Worm (Caenorhabditis elegans) whole organism, late embryonic: ENCODE measurements around the gene T02D1.4.

ENCODE experiments used
- C08G9.2 ChIP-seq: sonication (generic microtip); optimal IDR thresholded peaks from 2 replicates; lab custom pipeline; 2016; ENCODE audit warnings: mild to moderate bottlenecking, missing genetic modification characterization, moderate library complexity, missing compliant biosample characterization
- F13H6.1 ChIP-seq: sonication (generic microtip); optimal IDR thresholded peaks from 2 replicates; lab custom pipeline; 2016; ENCODE audit warnings: missing genetic modification characterization, missing compliant biosample characterization
- K09A11.1 ChIP-seq: sonication (generic microtip); optimal IDR thresholded peaks from 2 replicates; lab custom pipeline; 2017; ENCODE audit warnings: antibody characterized with exemption, mild to moderate bottlenecking, missing genetic modification characterization, missing compliant biosample characterization; ENCODE audit not compliant: insufficient read depth
- T23F11.4 ChIP-seq: fragments of 200-800 bp; sonication (Bioruptor generic); optimal IDR thresholded peaks from 2 replicates; lab custom pipeline; 2018; ENCODE audit warnings: mild to moderate bottlenecking, missing genetic modification characterization, missing compliant biosample characterization
- Y22D7AL.16 ChIP-seq: sonication (generic microtip); optimal IDR thresholded peaks from 2 replicates; lab custom pipeline; 2016; ENCODE audit warnings: missing genetic modification characterization, missing compliant biosample characterization
- ahr-1 ChIP-seq: sonication (generic microtip); optimal IDR thresholded peaks from 2 replicates; lab custom pipeline; 2016; ENCODE audit warnings: missing genetic modification characterization, missing compliant biosample characterization
- ama-1 ChIP-seq: fragments of 150-350 bp; optimal IDR thresholded peaks from 2 replicates; lab custom pipeline; 2014
- ceh-18 ChIP-seq: sonication (generic microtip); optimal IDR thresholded peaks from 2 replicates; lab custom pipeline; 2016; ENCODE audit warnings: missing genetic modification characterization, missing compliant biosample characterization
- ceh-19 ChIP-seq: fragments of 200-800 bp; sonication (Bioruptor generic); optimal IDR thresholded peaks from 2 replicates; lab custom pipeline; 2018; ENCODE audit warnings: mild to moderate bottlenecking, missing genetic modification characterization, missing compliant biosample characterization
- ceh-2 ChIP-seq: sonication (generic microtip); optimal IDR thresholded peaks from 2 replicates; lab custom pipeline; 2016; ENCODE audit warnings: missing genotype, missing genetic modification characterization, missing compliant biosample characterization
- ceh-22 ChIP-seq: sonication (generic microtip); optimal IDR thresholded peaks from 2 replicates; lab custom pipeline; 2017; ENCODE audit warnings: missing biosample characterization, missing genetic modification characterization
- ceh-24 ChIP-seq: sonication (generic microtip); optimal IDR thresholded peaks from 2 replicates; lab custom pipeline; 2016; ENCODE audit warnings: mild to moderate bottlenecking, missing genetic modification characterization, missing compliant biosample characterization
- ceh-30 ChIP-seq: fragments of 150-350 bp; optimal IDR thresholded peaks from 2 replicates; lab custom pipeline; 2014; ENCODE audit warnings: missing biosample characterization, missing genetic modification characterization
- ceh-34 ChIP-seq: sonication (generic microtip); optimal IDR thresholded peaks from 2 replicates; lab custom pipeline; 2016; ENCODE audit warnings: mild to moderate bottlenecking, missing genetic modification characterization, missing compliant biosample characterization
- che-1 ChIP-seq: sonication (generic microtip); optimal IDR thresholded peaks from 2 replicates; lab custom pipeline; 2016; ENCODE audit warnings: mild to moderate bottlenecking, missing genetic modification characterization, missing compliant biosample characterization
- ets-4 ChIP-seq: sonication (generic microtip); optimal IDR thresholded peaks from 2 replicates; lab custom pipeline; 2016; ENCODE audit warnings: missing genetic modification characterization, missing compliant biosample characterization
- fax-1 ChIP-seq: sonication (generic microtip); optimal IDR thresholded peaks from 2 replicates; lab custom pipeline; 2016; ENCODE audit warnings: missing genotype, missing genetic modification characterization, missing compliant biosample characterization
- fkh-6 ChIP-seq: sonication (generic microtip); optimal IDR thresholded peaks from 2 replicates; lab custom pipeline; 2016; ENCODE audit warnings: missing genetic modification characterization, missing compliant biosample characterization
- gmeb-2 ChIP-seq: sonication (generic microtip); optimal IDR thresholded peaks from 2 replicates; lab custom pipeline; 2016; ENCODE audit warnings: missing genetic modification characterization, inconsistent platforms, missing compliant biosample characterization
- hlh-13 ChIP-seq: fragments of 200-800 bp; sonication (Bioruptor generic); optimal IDR thresholded peaks from 2 replicates; lab custom pipeline; 2018; ENCODE audit warnings: mild to moderate bottlenecking, missing genetic modification characterization, missing compliant biosample characterization
- hlh-6 ChIP-seq: sonication (generic microtip); optimal IDR thresholded peaks from 2 replicates; lab custom pipeline; 2016; ENCODE audit warnings: missing genotype, missing genetic modification characterization, missing compliant biosample characterization
- lin-11 ChIP-seq: fragments of 200-800 bp; sonication (Bioruptor generic); optimal IDR thresholded peaks from 2 replicates; lab custom pipeline; 2018; ENCODE audit warnings: mild to moderate bottlenecking, missing genetic modification characterization, missing compliant biosample characterization
- mec-3 ChIP-seq: sonication (generic microtip); optimal IDR thresholded peaks from 2 replicates; lab custom pipeline; 2016; ENCODE audit warnings: borderline replicate concordance, missing genetic modification characterization, missing compliant biosample characterization
- nfya-1 ChIP-seq: sonication (generic microtip); optimal IDR thresholded peaks from 2 replicates; lab custom pipeline; 2017; ENCODE audit warnings: missing genetic modification characterization, mild to moderate bottlenecking, missing compliant biosample characterization, antibody characterized with exemption, moderate library complexity
- nhr-11 ChIP-seq: fragments of 150-350 bp; optimal IDR thresholded peaks from 2 replicates; lab custom pipeline; 2014; ENCODE audit warnings: missing biosample characterization, missing genetic modification characterization
- npax-4 ChIP-seq: sonication (generic microtip); optimal IDR thresholded peaks from 2 replicates; lab custom pipeline; 2016; ENCODE audit warnings: missing genetic modification characterization, missing compliant biosample characterization
- odd-2 ChIP-seq: sonication (generic microtip); optimal IDR thresholded peaks from 2 replicates; lab custom pipeline; 2017; ENCODE audit warnings: antibody characterized with exemption, mild to moderate bottlenecking, missing genetic modification characterization, missing compliant biosample characterization
- pat-9 ChIP-seq: fragments of 200-800 bp; sonication (Bioruptor generic); optimal IDR thresholded peaks from 2 replicates; lab custom pipeline; 2018; ENCODE audit warnings: mild to moderate bottlenecking, missing genetic modification characterization, moderate library complexity, missing compliant biosample characterization
- pros-1 ChIP-seq: fragments of 150-350 bp; optimal IDR thresholded peaks from 2 replicates; lab custom pipeline; 2014; ENCODE audit warnings: missing biosample characterization, missing genetic modification reagents, missing genetic modification characterization
- rnt-1 ChIP-seq: sonication (generic microtip); optimal IDR thresholded peaks from 2 replicates; lab custom pipeline; 2016; ENCODE audit warnings: missing genetic modification characterization, missing compliant biosample characterization
- syd-9 ChIP-seq: sonication (generic microtip); optimal IDR thresholded peaks from 2 replicates; lab custom pipeline; 2016; ENCODE audit warnings: mild to moderate bottlenecking, missing genetic modification characterization, moderate library complexity, missing compliant biosample characterization
- tbx-2 ChIP-seq: sonication (generic microtip); optimal IDR thresholded peaks from 2 replicates; lab custom pipeline; 2016; ENCODE audit warnings: missing genetic modification characterization, missing compliant biosample characterization
- unc-3 ChIP-seq, 2 experiments: fragments of 200-800 bp in 1 of 2; sonication (Bioruptor generic) in 1 of 2; sonication (generic microtip) in 1 of 2; conservative IDR thresholded peaks in 1 of 2; optimal IDR thresholded peaks in 1 of 2; 2 replicates each; pipeline versions ENCODE4 v1.3.6 to Lab custom; 2016 to 2022; ENCODE audit warnings: missing compliant biosample characterization in 2 of 2, missing genetic modification characterization in 2 of 2, missing genetic modification reagents in 1 of 2
- unc-42 ChIP-seq: sonication (generic microtip); optimal IDR thresholded peaks from 2 replicates; lab custom pipeline; 2016; ENCODE audit warnings: missing genotype, missing genetic modification characterization, missing compliant biosample characterization
- unc-55 ChIP-seq: sonication (generic microtip); optimal IDR thresholded peaks from 2 replicates; lab custom pipeline; 2017; ENCODE audit warnings: missing biosample characterization, missing genetic modification reagents, missing genetic modification characterization
- ztf-16 ChIP-seq: sonication (generic microtip); optimal IDR thresholded peaks from 2 replicates; lab custom pipeline; 2017; ENCODE audit warnings: missing genetic modification characterization, missing compliant biosample characterization

The T02D1.4 gene

DNA sequence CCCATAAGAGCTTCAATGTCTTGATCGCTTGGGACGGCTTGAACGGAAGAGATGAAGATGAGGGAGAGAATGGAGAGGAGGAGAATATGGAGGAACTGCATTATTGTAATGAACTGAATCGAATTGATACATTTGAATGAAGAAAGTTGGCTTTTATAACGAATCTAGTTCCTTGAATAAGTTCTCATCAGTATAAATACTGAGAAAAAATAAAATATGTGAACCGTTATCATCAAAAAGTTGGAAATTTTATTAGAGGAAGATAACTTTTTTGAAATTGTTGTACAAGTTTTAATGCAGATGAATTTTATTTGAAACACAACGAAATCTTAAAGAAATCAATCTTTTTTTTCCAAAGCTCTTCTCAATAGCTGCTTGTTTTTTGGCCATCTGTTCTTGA, 7.5 kb downstream of the T02D1.4 start, which contains the start of gene T02D1.7:
TSS of gene T02D1.7 (minus strand) at position 101 of the 400 bp plus-strand sequence.
- TF ChIP-seq fkh-6 (tag; lab: Kevin White, UChicago) (no peak), unc-42 (tag; lab: Kevin White, UChicago) (no peak), npax-4 (tag; lab: Kevin White, UChicago) (no peak), ceh-24 (tag; lab: Kevin White, UChicago) (no peak), mec-3 (no peak), nhr-11 (tag; lab: Kevin White, UChicago) (no peak), gmeb-2 (tag; lab: Kevin White, UChicago) (no peak), ceh-30 (no peak), T23F11.4 (GFP tag; lab: Kevin White, UChicago) (no peak), hlh-13 (no peak), ztf-16 (tag; lab: Kevin White, UChicago) (no peak)

DNA sequence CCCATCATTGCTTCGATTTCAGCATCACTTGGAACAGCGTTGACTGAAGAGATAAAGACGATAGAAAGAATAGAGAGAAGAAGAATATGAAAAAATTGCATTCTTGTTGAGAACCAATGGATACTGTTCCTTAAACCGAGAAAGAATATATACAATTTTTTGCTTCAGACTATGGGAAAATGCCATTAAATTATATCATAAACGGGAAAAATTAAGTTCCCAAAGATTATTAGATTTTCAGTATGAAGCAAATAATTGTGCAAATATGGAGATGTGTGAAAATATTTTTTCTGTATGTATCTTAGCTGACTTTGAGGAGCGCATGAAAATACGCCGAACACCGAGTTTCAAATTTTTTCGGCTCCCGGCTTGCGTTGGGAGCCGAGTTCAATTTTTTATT, 7.9 kb downstream of the T02D1.4 start, which contains the start of gene T02D1.9:
TSS of gene T02D1.9 (minus strand) at position 101 of the 400 bp plus-strand sequence.
- TF ChIP-seq odd-2: no peak
- TF ChIP-seq ama-1 (lab: Kevin White, UChicago): no peak
- no peak for TF ChIP-seq ceh-2
- no peak for TF ChIP-seq rnt-1 (tag; lab: Kevin White, UChicago)
- TF ChIP-seq K09A11.1: no peak
- no peak for TF ChIP-seq hlh-6 (tag; lab: Kevin White, UChicago)
- no peak for TF ChIP-seq ceh-18 (tag; lab: Kevin White, UChicago)
- no peak for TF ChIP-seq ets-4 (tag; lab: Kevin White, UChicago)
- TF ChIP-seq nhr-11 (tag; lab: Kevin White, UChicago): no peak
- no peak for TF ChIP-seq ceh-22 (tag; lab: Kevin White, UChicago)
- no peak for TF ChIP-seq unc-3 (GFP tag; conservative IDR thresholded peaks at IDR 0.05; lab: Robert Waterston, UW)
- TF ChIP-seq unc-3 (tag; optimal IDR thresholded peaks at IDR 0.05; lab: Kevin White, UChicago): no peak
- TF ChIP-seq C08G9.2: no peak
- TF ChIP-seq F13H6.1 (tag; lab: Kevin White, UChicago): no peak

DNA sequence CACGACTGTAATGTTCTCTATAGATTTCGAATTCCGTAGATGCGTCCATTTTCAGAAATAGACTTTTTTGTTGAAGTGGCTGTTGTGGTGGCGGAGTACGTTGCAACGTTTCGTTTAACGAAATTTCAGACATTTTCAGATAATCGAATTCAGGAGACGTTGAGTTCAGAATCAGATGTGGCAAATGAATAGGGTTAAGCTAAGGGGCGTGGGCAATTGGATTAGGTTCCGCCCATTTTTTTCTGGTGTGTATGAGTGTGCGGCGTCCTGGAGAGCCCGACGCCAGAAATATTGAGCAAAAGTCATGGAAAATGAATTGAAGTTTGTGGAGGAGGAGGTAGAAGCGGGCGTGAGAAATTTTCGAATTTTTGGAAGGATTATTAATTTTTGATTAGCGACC, 13.8 kb downstream of the T02D1.4 start:
- no peak for TF ChIP-seq unc-55 (GFP tag; lab: Kevin White, UChicago)
- no peak for TF ChIP-seq tbx-2 (tag; lab: Kevin White, UChicago)
- TF ChIP-seq fax-1 (tag; lab: Kevin White, UChicago): no peak
- TF ChIP-seq ahr-1 (tag; lab: Kevin White, UChicago): no peak
- TF ChIP-seq lin-11 (tag; lab: Kevin White, UChicago): no peak

DNA sequence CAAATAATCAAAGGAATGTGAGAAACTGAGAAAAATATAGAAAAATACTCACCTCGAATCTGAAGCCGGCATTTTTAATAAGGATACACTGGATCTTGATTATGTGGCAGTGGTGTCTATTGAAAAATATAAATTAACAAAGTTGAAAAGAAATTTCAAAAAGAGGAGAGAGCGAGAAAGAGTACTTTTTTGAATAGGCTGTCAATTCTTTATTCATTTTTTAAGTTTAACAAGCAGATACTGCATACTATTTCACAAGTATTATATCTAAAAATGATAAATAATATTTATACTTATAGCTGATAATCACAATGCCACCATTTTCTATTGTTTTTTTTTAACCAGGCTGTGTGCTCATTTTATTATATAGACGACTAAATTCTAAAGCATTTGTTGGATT, 18.2 kb downstream of the T02D1.4 start, which contains the start of gene npr-26:
TSS of gene npr-26 (minus strand) at position 101 of the 400 bp plus-strand sequence.
- no peak for TF ChIP-seq Y22D7AL.16 (tag; lab: Kevin White, UChicago)
- TF ChIP-seq syd-9 (tag; lab: Kevin White, UChicago): no peak
- no peak for TF ChIP-seq tbx-2 (tag; lab: Kevin White, UChicago)
- no peak for TF ChIP-seq ceh-19 (GFP tag; lab: Kevin White, UChicago)

DNA sequence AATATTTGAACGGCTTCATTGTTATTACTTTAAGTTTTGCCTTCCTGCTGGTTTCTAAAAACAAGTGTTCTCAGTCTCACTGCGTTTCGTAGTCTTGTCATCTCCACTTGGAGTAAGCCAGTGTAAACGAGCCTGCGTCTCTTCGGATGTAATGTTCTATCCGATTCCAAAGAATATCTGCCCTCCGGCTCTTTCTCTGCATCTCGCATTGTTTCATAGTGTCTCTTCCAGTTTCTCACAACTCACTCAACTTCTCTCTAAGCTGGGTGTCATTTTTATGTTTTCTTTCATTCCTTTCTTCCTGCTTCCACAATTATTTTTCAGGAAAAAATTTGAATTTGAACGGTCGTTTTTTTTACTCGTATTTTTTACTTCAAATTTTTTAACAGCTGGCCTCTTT, 27.4 kb downstream of the T02D1.4 start:
- TF ChIP-seq nfya-1 (tag; lab: Kevin White, UChicago) (no peak), unc-55 (GFP tag; lab: Kevin White, UChicago) (no peak), che-1 (tag; lab: Kevin White, UChicago) (no peak), pat-9 (tag; lab: Kevin White, UChicago) (no peak), ceh-18 (tag; lab: Kevin White, UChicago) (no peak), unc-42 (tag; lab: Kevin White, UChicago) (no peak), mec-3 (no peak), T23F11.4 (GFP tag; lab: Kevin White, UChicago) (no peak), ceh-34 (no peak), pros-1 (tag; lab: Kevin White, UChicago) (no peak)
